Worm (Caenorhabditis elegans): ENCODE data around the gene tag-281.

The tag-281 gene

ce11 chrII:12506511-12506910, 47.0 kb downstream of the tag-281 start:
- TF ChIP-seq ceh-9 (tag; optimal IDR thresholded peaks at IDR 0.05) (no peak), ceh-18 (tag; optimal IDR thresholded peaks at IDR 0.05) (no peak), ceh-2 (tag; optimal IDR thresholded peaks at IDR 0.05) (no peak)

- TF ChIP-seq pros-1 (tag; optimal IDR thresholded peaks at IDR 0.05) (no peak), syd-9 (tag; optimal IDR thresholded peaks at IDR 0.05) (no peak), ets-4 (tag; optimal IDR thresholded peaks at IDR 0.05) (no peak), unc-42 (tag; optimal IDR thresholded peaks at IDR 0.05) (no peak), T23F11.4 (GFP tag; optimal IDR thresholded peaks at IDR 0.05) (no peak), pha-2 (tag; optimal IDR thresholded peaks at IDR 0.05) (no peak), ceh-31 (tag; optimal IDR thresholded peaks at IDR 0.05) (no peak)
These were observed 47.5 kb downstream of the tag-281 start, which contains the start of gene srh-68 for ce11 chrII:12507038-12507437. Gene srh-68, plus strand, starts transcription at chrII:12507338.

- no peak for TF ChIP-seq lim-6 (tag; optimal IDR thresholded peaks at IDR 0.05)
- TF ChIP-seq sox-2 (GFP tag; IDR thresholded peaks at IDR 0.05): no peak
- TF ChIP-seq unc-86 (tag; optimal IDR thresholded peaks at IDR 0.05): no peak
These were observed 49.1 kb downstream of the tag-281 start, which contains the start of gene srh-67 for ce11 chrII:12508650-12509049. Gene srh-67, plus strand, starts transcription at chrII:12508950.

All from whole organism, late embryonic.